Worm (Caenorhabditis elegans): ENCODE measurements around the gene W06F12.2.

DNA sequence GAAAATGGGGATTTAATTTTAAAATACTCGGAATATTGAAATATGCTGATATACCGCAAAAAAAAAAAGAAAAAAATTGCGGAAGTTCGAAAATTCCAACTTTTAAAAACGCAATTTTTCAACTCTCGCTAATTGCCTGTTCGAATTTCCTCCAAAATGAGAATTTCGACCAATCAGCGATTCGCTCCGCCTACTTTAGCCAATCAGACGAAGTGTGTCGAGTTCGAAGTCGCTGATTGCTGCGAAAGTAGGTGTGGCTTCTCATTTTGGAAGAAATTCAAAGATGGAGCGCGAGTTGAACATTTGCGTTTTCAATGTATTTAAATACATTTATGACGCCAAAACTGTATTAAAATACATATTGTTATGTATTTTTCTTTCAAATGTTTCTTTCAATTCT is 23.1 kb downstream of the W06F12.2 start:
- TF ChIP-seq ama-1 (optimal IDR thresholded peaks at IDR 0.05), result no peak
- no peak for TF ChIP-seq tra-4 (tag; optimal IDR thresholded peaks at IDR 0.05)
- no peak for TF ChIP-seq ceh-36 (tag; optimal IDR thresholded peaks at IDR 0.05)
- TF ChIP-seq tbx-11 (GFP tag; IDR thresholded peaks at IDR 0.05), result no peak
- no peak for TF ChIP-seq ets-7 (tag; optimal IDR thresholded peaks at IDR 0.05)
- no peak for TF ChIP-seq tbx-37 (GFP tag; conservative IDR thresholded peaks at IDR 0.05)
- TF ChIP-seq hmg-4 (GFP tag; optimal IDR thresholded peaks at IDR 0.05), result no peak

Measured in whole organism, early embryonic.